Worm (Caenorhabditis elegans): ENCODE results near the gene adbp-1.

DNA sequence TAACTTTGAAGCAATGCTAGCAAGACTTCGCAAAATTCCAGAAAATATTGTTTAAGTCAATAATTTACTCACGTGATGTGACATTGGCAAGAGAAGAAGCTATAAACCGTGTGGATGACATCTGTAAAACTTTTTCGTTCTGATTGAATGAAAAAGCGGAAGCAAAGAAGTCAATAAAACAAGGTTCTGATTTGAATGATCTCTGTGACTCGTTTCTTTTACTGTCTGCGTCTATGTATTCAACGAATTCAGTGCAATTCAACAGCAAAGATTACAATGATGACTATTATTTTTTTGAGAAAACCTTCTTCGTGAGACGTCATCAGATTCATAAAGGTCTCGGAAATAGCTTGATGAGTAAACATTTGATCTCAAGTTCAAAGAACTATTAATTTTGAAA lies 48.9 kb downstream of the adbp-1 start, which contains the start of gene hacl-1:
- no peak for TF ChIP-seq T23F11.4 (GFP tag; optimal IDR thresholded peaks at IDR 0.05)
- TF ChIP-seq ceh-34 (tag; optimal IDR thresholded peaks at IDR 0.05), result no peak
- TF ChIP-seq pag-3 (tag; optimal IDR thresholded peaks at IDR 0.05; ENCODE audit: borderline replicate concordance), result no peak
- TF ChIP-seq fkh-10 (GFP tag; optimal IDR thresholded peaks at IDR 0.05), result no peak
- TF ChIP-seq hlh-30 (tag; optimal IDR thresholded peaks at IDR 0.05; ENCODE audit: insufficient read depth), result no peak

All from whole organism, late embryonic.